Worm (Caenorhabditis elegans): Measurements from ENCODE around the gene sec-16A.1.

- TF ChIP-seq elt-3 (tag; optimal IDR thresholded peaks at IDR 0.05) (no peak), ceh-82 (tag; optimal IDR thresholded peaks at IDR 0.05) (no peak), ceh-28 (tag; optimal IDR thresholded peaks at IDR 0.05) (no peak), unc-39 (tag; optimal IDR thresholded peaks at IDR 0.05) (no peak), fkh-10 (GFP tag; optimal IDR thresholded peaks at IDR 0.05) (no peak)
Measured at ce11 chrIII:9151782-9152181, 26.1 kb downstream of the sec-16A.1 start.

Data from whole organism, L3 larva.